Worm (Caenorhabditis elegans): ENCODE data around the gene Y38E10A.3.
"Not testable (repeated sequence)": the region's sequence is repeated elsewhere in the genome, so short reads cannot be mapped to it uniquely, and the experiment has no call there.

- not testable (repeated sequence) for TF ChIP-seq unc-62 (GFP tag; optimal IDR thresholded peaks at IDR 0.05); snpc-4 (tag; optimal IDR thresholded peaks at IDR 0.05); nhr-10 (tag; optimal IDR thresholded peaks at IDR 0.05); nhr-237 (tag; optimal IDR thresholded peaks at IDR 0.05); elt-3 (tag; optimal IDR thresholded peaks at IDR 0.05); ztf-4 (tag; optimal IDR thresholded peaks at IDR 0.05)
Observed at ce11 chrII:12541670-12542080, 32.9 kb downstream of the Y38E10A.3 start.
